Fruit fly (Drosophila melanogaster) S2 (cell line): ENCODE data around the gene AMPKalpha.

Experiments used
- CG8478 ChIP-seq: fragments of >200 bp; optimal IDR thresholded peaks from 2 replicates; lab custom pipeline; 2018
- CTCF ChIP-seq, 2 experiments: fragments of >200 bp; optimal IDR thresholded peaks; 2 replicates each; lab custom pipeline; 2018

dm6 chrX:1353322-1354212, 21.8 kb upstream of the AMPKalpha start, which contains the start of the genes CG12773 and CG11417:
- TF ChIP-seq CG8478: no peak
- TF ChIP-seq CTCF (optimal IDR thresholded peaks at IDR 0.05; lab: Kevin White, UChicago): no peak
